Fruit fly (Drosophila melanogaster) whole organism, wandering third instar larva: ENCODE measurements around the gene t-Grip84.

Experiments used
- CrebA ChIP-seq: fragments of 200-800 bp; sonication (Bioruptor generic); optimal IDR thresholded peaks from 2 replicates; lab custom pipeline; 2016; ENCODE audit warnings: missing biosample characterization, mild to moderate bottlenecking, missing genetic modification characterization, borderline replicate concordance
- Hnf4 ChIP-seq: fragments of 200-800 bp; sonication (Bioruptor generic); optimal IDR thresholded peaks from 2 replicates; lab custom pipeline; 2016; ENCODE audit warnings: missing biosample characterization, mild to moderate bottlenecking, missing genetic modification characterization
- Jra ChIP-seq: sonication (Bioruptor generic); optimal IDR thresholded peaks from 2 replicates; lab custom pipeline; 2016; ENCODE audit warnings: missing biosample characterization, missing genetic modification characterization
- Mio ChIP-seq: sonication (Bioruptor generic); optimal IDR thresholded peaks from 2 replicates; lab custom pipeline; 2016; ENCODE audit warnings: missing biosample characterization, missing genetic modification characterization
- N ChIP-seq: fragments of >200 bp; optimal IDR thresholded peaks from 2 replicates; lab custom pipeline; 2018; ENCODE audit warnings: missing biosample characterization, missing external identifiers, missing genetic modification characterization
- Rel ChIP-seq, 2 experiments: fragments of 200-800 bp; sonication (Bioruptor generic) in 1 of 2; optimal IDR thresholded peaks; 2 replicates in 1 of 2; 3 replicates in 1 of 2; lab custom pipeline; 2016 to 2019; ENCODE audit warnings: mild to moderate bottlenecking in 2 of 2, missing biosample characterization in 2 of 2, missing genetic modification characterization in 2 of 2, moderate library complexity in 1 of 2
- Sp1 ChIP-seq: fragments of 200-800 bp; sonication (Bioruptor generic); optimal IDR thresholded peaks from 3 replicates; lab custom pipeline; 2019; ENCODE audit warnings: missing biosample characterization, mild to moderate bottlenecking, missing genetic modification characterization, moderate library complexity
- h ChIP-seq: fragments of 200-800 bp; sonication (Bioruptor generic); optimal IDR thresholded peaks from 3 replicates; lab custom pipeline; 2016; ENCODE audit warnings: missing biosample characterization, mild to moderate bottlenecking, missing genetic modification characterization
- pan ChIP-seq: fragments of >200 bp; optimal IDR thresholded peaks from 2 replicates; lab custom pipeline; 2017
- psq ChIP-seq: fragments of 200-800 bp; sonication (Bioruptor generic); optimal IDR thresholded peaks from 3 replicates; lab custom pipeline; 2017; ENCODE audit warnings: missing biosample characterization, mild to moderate bottlenecking, missing genetic modification characterization, moderate library complexity
- tai ChIP-seq: sonication (Bioruptor generic); optimal IDR thresholded peaks from 2 replicates; lab custom pipeline; 2016; ENCODE audit warnings: missing biosample characterization, missing genetic modification characterization

- TF ChIP-seq Jra (GFP tag; lab: Kevin White, UChicago) (no peak), Mio (GFP tag; lab: Kevin White, UChicago) (no peak), Rel (GFP tag; optimal IDR thresholded peaks at IDR 0.05; lab: Kevin White, UChicago) (no peak), Rel (tag; optimal IDR thresholded peaks at IDR 0.05; lab: Kevin White, UChicago) (no peak), tai (GFP tag; lab: Kevin White, UChicago) (no peak), Sp1 (no peak), N (no peak), h (no peak), Hnf4 (GFP tag; lab: Kevin White, UChicago) (no peak), CrebA (no peak), pan (lab: Kevin White, UChicago) (no peak), psq (GFP tag; lab: Kevin White, UChicago) (no peak)
These were observed 40.6 kb downstream of the t-Grip84 start for dm6 chr3L:7550225-7550624.
